Worm (Caenorhabditis elegans) whole organism, L1 larva: Measurements from ENCODE around the gene abhd-14.

ENCODE experiments used
- C34B4.2 ChIP-seq: sonication (generic microtip); optimal IDR thresholded peaks from 2 replicates; lab custom pipeline; 2017; ENCODE audit warnings: mild to moderate bottlenecking, missing genetic modification characterization, missing compliant biosample characterization
- F16B12.6 ChIP-seq: fragments of 150-350 bp; optimal IDR thresholded peaks from 2 replicates; lab custom pipeline; 2014; ENCODE audit warnings: missing biosample characterization, missing genetic modification characterization
- Y116A8C.19 ChIP-seq: sonication (generic microtip); optimal IDR thresholded peaks from 2 replicates; lab custom pipeline; 2016; ENCODE audit warnings: missing compliant biosample characterization, missing genetic modification characterization, borderline replicate concordance
- aha-1 ChIP-seq: fragments of 150-350 bp; optimal IDR thresholded peaks from 2 replicates; lab custom pipeline; 2014; ENCODE audit warnings: missing biosample characterization, missing genetic modification characterization
- aly-2 ChIP-seq: fragments of 150-350 bp; optimal IDR thresholded peaks from 2 replicates; lab custom pipeline; 2014; ENCODE audit warnings: missing biosample characterization, missing genetic modification characterization
- ceh-8 ChIP-seq: fragments of 200-800 bp; sonication (Bioruptor generic); optimal IDR thresholded peaks from 2 replicates; lab custom pipeline; 2018; ENCODE audit warnings: mild to moderate bottlenecking, missing genetic modification characterization, moderate library complexity, missing compliant biosample characterization
- ceh-82 ChIP-seq, 3 experiments: fragments of 150-350 bp in 1 of 3; sonication (generic microtip) in 2 of 3; optimal IDR thresholded peaks; 2 replicates each; lab custom pipeline; 2014 to 2017; ENCODE audit warnings: missing biosample characterization in 3 of 3, missing genetic modification characterization in 3 of 3
- ceh-88 ChIP-seq: fragments of 200-800 bp; sonication (Bioruptor generic); IDR thresholded peaks from 2 replicates; pipeline ENCODE4 v1.3.6; 2022; ENCODE audit warnings: missing genetic modification characterization, missing compliant biosample characterization
- ces-1 ChIP-seq: fragments of 150-350 bp; optimal IDR thresholded peaks from 2 replicates; lab custom pipeline; 2014; ENCODE audit warnings: missing biosample characterization, missing genetic modification reagents, missing genetic modification characterization
- dpl-1 ChIP-seq, 3 experiments: fragments of 150-350 bp in 2 of 3; sonication (generic microtip) in 1 of 3; optimal IDR thresholded peaks; 2 replicates each; lab custom pipeline; 2014 to 2017; ENCODE audit warnings: missing biosample characterization in 3 of 3, missing genetic modification characterization in 3 of 3, missing genetic modification reagents in 3 of 3
- dsc-1 ChIP-seq: sonication (generic microtip); optimal IDR thresholded peaks from 2 replicates; lab custom pipeline; 2016; ENCODE audit warnings: mild to moderate bottlenecking, missing genetic modification characterization, missing compliant biosample characterization
- egl-13 ChIP-seq: sonication (generic microtip); optimal IDR thresholded peaks from 2 replicates; lab custom pipeline; 2016; ENCODE audit warnings: missing genotype, missing genetic modification reagents, missing genetic modification characterization, missing compliant biosample characterization
- elt-3 ChIP-seq, 6 experiments: fragments of 150-350 bp in 1 of 6; sonication (generic microtip); optimal IDR thresholded peaks; 2 replicates each; lab custom pipeline; 2017 to 2018; ENCODE audit warnings: missing biosample characterization in 6 of 6, missing genetic modification characterization in 6 of 6, inconsistent platforms in 1 of 6
- fkh-4 ChIP-seq: sonication (generic microtip); optimal IDR thresholded peaks from 2 replicates; lab custom pipeline; 2016; ENCODE audit warnings: missing compliant biosample characterization, missing genetic modification characterization, borderline replicate concordance
- fkh-8 ChIP-seq: sonication (generic microtip); optimal IDR thresholded peaks from 2 replicates; lab custom pipeline; 2016; ENCODE audit warnings: mild to moderate bottlenecking, missing genetic modification characterization, missing compliant biosample characterization
- hlh-17 ChIP-seq: fragments of 200-800 bp; sonication (Bioruptor generic); optimal IDR thresholded peaks from 2 replicates; lab custom pipeline; 2018; ENCODE audit warnings: missing genetic modification characterization, mild to moderate bottlenecking, missing compliant biosample characterization, moderate library complexity, borderline replicate concordance
- hlh-4 ChIP-seq: sonication (generic microtip); optimal IDR thresholded peaks from 2 replicates; lab custom pipeline; 2016; ENCODE audit warnings: mild to moderate bottlenecking, missing genetic modification characterization, missing compliant biosample characterization
- hpl-2 ChIP-seq: fragments of 150-350 bp; optimal IDR thresholded peaks from 2 replicates; lab custom pipeline; 2014; ENCODE audit warnings: missing biosample characterization, missing genetic modification reagents, missing genetic modification characterization
- irx-1 ChIP-seq: sonication (generic microtip); optimal IDR thresholded peaks from 2 replicates; lab custom pipeline; 2016; ENCODE audit warnings: missing genetic modification characterization, missing compliant biosample characterization
- isw-1 ChIP-seq: fragments of 200-800 bp; sonication (Bioruptor generic); IDR thresholded peaks from 2 replicates; pipeline ENCODE4 v1.3.6; 2022; ENCODE audit warnings: missing genetic modification characterization, missing compliant biosample characterization
- jun-1 ChIP-seq: fragments of 150-350 bp; optimal IDR thresholded peaks from 2 replicates; lab custom pipeline; 2014; ENCODE audit warnings: missing biosample characterization, missing genetic modification reagents, missing genetic modification characterization
- lin-13 ChIP-seq: fragments of 150-350 bp; optimal IDR thresholded peaks from 2 replicates; lab custom pipeline; 2014; ENCODE audit warnings: missing biosample characterization, missing genetic modification reagents, missing genetic modification characterization
- lin-14 ChIP-seq: fragments of 200-800 bp; sonication (Bioruptor generic); optimal IDR thresholded peaks from 2 replicates; lab custom pipeline; 2018; ENCODE audit warnings: mild to moderate bottlenecking, missing genetic modification characterization, moderate library complexity, missing compliant biosample characterization
- lin-35 ChIP-seq, 2 experiments: fragments of 150-350 bp; optimal IDR thresholded peaks; 2 replicates each; lab custom pipeline; 2014; ENCODE audit warnings: missing biosample characterization in 2 of 2, missing genetic modification characterization in 2 of 2, missing genetic modification reagents in 2 of 2
- lsy-2 ChIP-seq, 2 experiments: fragments of 150-350 bp; optimal IDR thresholded peaks; 2 replicates each; lab custom pipeline; 2014; ENCODE audit warnings: missing biosample characterization in 2 of 2, missing genetic modification characterization in 2 of 2
- mef-2 ChIP-seq: fragments of 150-350 bp; optimal IDR thresholded peaks from 2 replicates; lab custom pipeline; 2014; ENCODE audit warnings: missing biosample characterization, missing genetic modification characterization
- nhr-11 ChIP-seq: fragments of 150-350 bp; optimal IDR thresholded peaks from 2 replicates; lab custom pipeline; 2014; ENCODE audit warnings: missing biosample characterization, missing genetic modification characterization
- nhr-12 ChIP-seq: sonication (generic microtip); optimal IDR thresholded peaks from 2 replicates; lab custom pipeline; 2017; ENCODE audit warnings: missing biosample characterization, missing genetic modification characterization
- nhr-20 ChIP-seq: sonication (generic microtip); optimal IDR thresholded peaks from 2 replicates; lab custom pipeline; 2016; ENCODE audit warnings: mild to moderate bottlenecking, missing genetic modification characterization, missing compliant biosample characterization
- nhr-47 ChIP-seq: sonication (generic microtip); optimal IDR thresholded peaks from 2 replicates; lab custom pipeline; 2016; ENCODE audit warnings: mild to moderate bottlenecking, missing genetic modification characterization, moderate library complexity, missing compliant biosample characterization
- nhr-71 ChIP-seq: sonication (generic microtip); optimal IDR thresholded peaks from 2 replicates; lab custom pipeline; 2016; ENCODE audit warnings: mild to moderate bottlenecking, missing genetic modification characterization, moderate library complexity, missing compliant biosample characterization
- nhr-76 ChIP-seq: sonication (generic microtip); optimal IDR thresholded peaks from 2 replicates; lab custom pipeline; 2017; ENCODE audit warnings: missing biosample characterization, missing genetic modification characterization
- nhr-77 ChIP-seq: fragments of 150-350 bp; optimal IDR thresholded peaks from 2 replicates; lab custom pipeline; 2014; ENCODE audit warnings: missing biosample characterization, missing genetic modification characterization
- nhr-84 ChIP-seq: sonication (generic microtip); optimal IDR thresholded peaks from 2 replicates; lab custom pipeline; 2017; ENCODE audit warnings: missing biosample characterization, missing genetic modification characterization
- nhr-85 ChIP-seq: sonication (generic microtip); peaks from one replicate; lab custom pipeline; 2016; ENCODE audit warnings: missing genetic modification characterization, inconsistent platforms, missing compliant biosample characterization
- pax-3 ChIP-seq: fragments of 200-800 bp; sonication (Bioruptor generic); optimal IDR thresholded peaks from 2 replicates; lab custom pipeline; 2018; ENCODE audit warnings: mild to moderate bottlenecking, missing genetic modification characterization, moderate library complexity, missing compliant biosample characterization
- snpc-4 ChIP-seq: fragments of 150-350 bp; optimal IDR thresholded peaks from 2 replicates; lab custom pipeline; 2014; ENCODE audit warnings: missing biosample characterization, missing genetic modification characterization
- snu-23 ChIP-seq: sonication (generic microtip); optimal IDR thresholded peaks from 2 replicates; lab custom pipeline; 2016; ENCODE audit warnings: missing genetic modification characterization, missing compliant biosample characterization
- sox-4 ChIP-seq: sonication (generic microtip); optimal IDR thresholded peaks from 2 replicates; lab custom pipeline; 2016; ENCODE audit warnings: missing genetic modification characterization, missing compliant biosample characterization
- swsn-7 ChIP-seq: sonication (generic microtip); optimal IDR thresholded peaks from 2 replicates; lab custom pipeline; 2016; ENCODE audit warnings: missing genetic modification characterization, missing compliant biosample characterization
- tbx-2 ChIP-seq: sonication (generic microtip); optimal IDR thresholded peaks from 2 replicates; lab custom pipeline; 2016; ENCODE audit warnings: missing genetic modification characterization, missing compliant biosample characterization
- unc-130 ChIP-seq: fragments of 150-350 bp; optimal IDR thresholded peaks from 2 replicates; lab custom pipeline; 2017; ENCODE audit warnings: missing biosample characterization, missing genetic modification characterization, inconsistent platforms
- unc-30 ChIP-seq: sonication (generic microtip); optimal IDR thresholded peaks from 2 replicates; lab custom pipeline; 2017; ENCODE audit warnings: missing biosample characterization, missing genetic modification characterization
- vab-15 ChIP-seq: sonication (generic microtip); optimal IDR thresholded peaks from 2 replicates; lab custom pipeline; 2017; ENCODE audit warnings: missing genotype, mild to moderate bottlenecking, missing genetic modification characterization, missing compliant biosample characterization
- xbp-1 ChIP-seq: sonication (generic microtip); optimal IDR thresholded peaks from 2 replicates; lab custom pipeline; 2016; ENCODE audit warnings: missing genetic modification characterization, missing compliant biosample characterization
- zag-1 ChIP-seq: fragments of 150-350 bp; optimal IDR thresholded peaks from 2 replicates; lab custom pipeline; 2014; ENCODE audit warnings: missing biosample characterization, missing genetic modification characterization
- zip-4 ChIP-seq: fragments of 200-800 bp; sonication (Bioruptor generic); optimal IDR thresholded peaks from 2 replicates; lab custom pipeline; 2018; ENCODE audit warnings: mild to moderate bottlenecking, missing genetic modification characterization, moderate library complexity, missing compliant biosample characterization
- ztf-4 ChIP-seq: fragments of 150-350 bp; optimal IDR thresholded peaks from 2 replicates; lab custom pipeline; 2014; ENCODE audit warnings: missing biosample characterization, missing genetic modification characterization

abhd-14 gene

DNA sequence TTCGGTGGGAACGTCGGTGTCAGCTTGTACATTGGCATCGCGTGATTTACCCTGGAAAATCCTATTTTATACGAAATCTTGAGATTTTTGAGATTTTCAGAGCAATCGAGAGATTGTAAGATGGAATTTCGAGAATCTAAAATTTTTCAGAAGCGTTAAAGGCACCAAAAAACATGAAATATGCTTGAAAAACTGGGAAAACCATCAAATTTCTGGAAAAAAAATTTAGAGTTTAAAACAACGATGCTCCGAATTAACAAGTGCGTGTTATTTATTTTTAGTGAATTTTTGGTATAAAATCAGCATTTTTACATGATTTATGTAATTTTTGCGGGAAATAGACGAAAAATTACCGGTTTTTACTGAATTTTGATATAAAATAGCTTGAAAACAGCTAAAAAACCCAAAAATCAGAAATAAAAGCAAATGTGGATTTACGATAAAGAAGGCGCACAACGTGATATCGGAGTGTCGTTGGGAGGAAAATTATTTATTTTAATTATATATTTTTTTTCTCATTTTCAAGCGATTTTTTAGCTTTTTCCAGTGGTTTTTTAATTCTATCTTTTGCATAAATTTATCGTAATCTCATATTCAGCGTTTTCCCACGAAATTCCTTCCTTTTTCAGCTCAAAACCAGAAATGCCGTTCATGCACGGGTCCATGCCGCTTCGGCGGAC lies 26.6 kb upstream of the abhd-14 start, which contains the start of the genes Y55F3AM.13 and mrps-25 (continued):
- TF ChIP-seq tbx-2 (tag; lab: Kevin White, UChicago) = peak; percentile 69
- TF ChIP-seq unc-130 (tag; lab: Kevin White, UChicago) = no peak
- peak; percentile 37 to 46 for TF ChIP-seq lin-35 (GFP tag; optimal IDR thresholded peaks at IDR 0.05; lab: Kevin White, UChicago)
- no peak for TF ChIP-seq ztf-4 (tag; lab: Kevin White, UChicago)
- no peak for TF ChIP-seq vab-15 (tag; lab: Kevin White, UChicago)
- no peak for TF ChIP-seq nhr-71 (tag; lab: Kevin White, UChicago)
- peak; percentile 25; the same call in 1 of the 2 replicates for TF ChIP-seq ceh-88
- TF ChIP-seq pax-3 (tag; lab: Kevin White, UChicago) = no peak
- TF ChIP-seq aly-2 = no peak
- TF ChIP-seq dsc-1 (tag; lab: Kevin White, UChicago) = peak; percentile 63
- TF ChIP-seq swsn-7 = peak; percentile 65
- TF ChIP-seq mef-2 (tag; lab: Kevin White, UChicago) = no peak
- TF ChIP-seq nhr-85 (tag; lab: Kevin White, UChicago) = peak; percentile 40
- TF ChIP-seq C34B4.2 = no peak
- no peak for TF ChIP-seq ceh-8
- no peak for TF ChIP-seq unc-30
- no peak for TF ChIP-seq jun-1 (tag; lab: Kevin White, UChicago)
- no peak for TF ChIP-seq lin-14 (GFP tag; lab: Kevin White, UChicago)
- TF ChIP-seq nhr-20 = peak; percentile 37
- TF ChIP-seq irx-1 (tag; lab: Kevin White, UChicago) = peak; percentile 32
- TF ChIP-seq xbp-1 (tag; lab: Kevin White, UChicago) = peak; percentile 75
- TF ChIP-seq fkh-4 (tag; lab: Kevin White, UChicago) = no peak
- peak; percentile 77 for TF ChIP-seq nhr-47
- no peak for TF ChIP-seq nhr-76
- peak; percentile 21 for TF ChIP-seq snpc-4
- TF ChIP-seq elt-3 (tag; optimal IDR thresholded peaks at IDR 0.05; lab: Kevin White, UChicago) = peak in 1 of 6 experiments; percentile 5
- TF ChIP-seq isw-1 (GFP tag; lab: Robert Waterston, UW) = peak; percentile 78
- peak; percentile 37 for TF ChIP-seq fkh-8 (tag; lab: Kevin White, UChicago)
- peak; percentile 27 to 57 (median 48) for TF ChIP-seq dpl-1 (GFP tag; optimal IDR thresholded peaks at IDR 0.05; lab: Kevin White, UChicago)

- TF ChIP-seq hlh-17 (GFP tag; lab: Kevin White, UChicago) (no peak), aha-1 (tag; lab: Kevin White, UChicago) (no peak), snu-23 (GFP tag; lab: Kevin White, UChicago) (no peak), lin-13 (GFP tag; lab: Kevin White, UChicago) (no peak), ces-1 (GFP tag; lab: Kevin White, UChicago) (no peak), nhr-77 (no peak), nhr-12 (tag; lab: Kevin White, UChicago) (no peak), egl-13 (no peak), ceh-88 (no peak), nhr-71 (tag; lab: Kevin White, UChicago) (no peak), unc-130 (tag; lab: Kevin White, UChicago) (no peak), tbx-2 (tag; lab: Kevin White, UChicago) (no peak), hpl-2 (GFP tag; lab: Kevin White, UChicago) (no peak), zag-1 (tag; lab: Kevin White, UChicago) (no peak), nhr-76 (no peak), nhr-20 (no peak)
Measured at ce11 chrIV:1055734-1056133, 25.9 kb upstream of the abhd-14 start.

ce11 chrIV:1054736-1055135 lies 24.9 kb upstream of the abhd-14 start, which contains the start of gene dcap-1:
Gene dcap-1, minus strand, starts transcription at chrIV:1054794.
- no peak for TF ChIP-seq C34B4.2
- no peak for TF ChIP-seq sox-4 (tag; lab: Kevin White, UChicago)
- TF ChIP-seq nhr-12 (tag; lab: Kevin White, UChicago) = no peak
- TF ChIP-seq irx-1 (tag; lab: Kevin White, UChicago) = no peak
- TF ChIP-seq lsy-2 (tag; optimal IDR thresholded peaks at IDR 0.05; lab: Kevin White, UChicago) = peak; percentile 49 to 69
- peak; percentile 19 for TF ChIP-seq snpc-4
- TF ChIP-seq F16B12.6 (tag; lab: Kevin White, UChicago) = no peak
- TF ChIP-seq hlh-17 (GFP tag; lab: Kevin White, UChicago) = no peak
- TF ChIP-seq nhr-84 = no peak
- no peak for TF ChIP-seq nhr-11 (tag; lab: Kevin White, UChicago)
- TF ChIP-seq zip-4 = no peak
- no peak for TF ChIP-seq lin-13 (GFP tag; lab: Kevin White, UChicago)
- TF ChIP-seq hlh-4 (tag; lab: Kevin White, UChicago) = no peak
- peak in 2 of 3 experiments; percentile 36 to 53 for TF ChIP-seq ceh-82 (tag; optimal IDR thresholded peaks at IDR 0.05; lab: Kevin White, UChicago)
- TF ChIP-seq Y116A8C.19 (tag; lab: Kevin White, UChicago) = no peak
- no peak for TF ChIP-seq fkh-4 (tag; lab: Kevin White, UChicago)
- TF ChIP-seq zag-1 (tag; lab: Kevin White, UChicago) = no peak
- no peak for TF ChIP-seq elt-3 (tag; optimal IDR thresholded peaks at IDR 0.05; lab: Kevin White, UChicago)
- peak; percentile 74 for TF ChIP-seq nhr-85 (tag; lab: Kevin White, UChicago)
- TF ChIP-seq dpl-1 (GFP tag; optimal IDR thresholded peaks at IDR 0.05; lab: Kevin White, UChicago) = peak; percentile 26 to 62 (median 47)
